Worm (Caenorhabditis elegans): ENCODE results near the gene raga-1.

Gene raga-1

DNA sequence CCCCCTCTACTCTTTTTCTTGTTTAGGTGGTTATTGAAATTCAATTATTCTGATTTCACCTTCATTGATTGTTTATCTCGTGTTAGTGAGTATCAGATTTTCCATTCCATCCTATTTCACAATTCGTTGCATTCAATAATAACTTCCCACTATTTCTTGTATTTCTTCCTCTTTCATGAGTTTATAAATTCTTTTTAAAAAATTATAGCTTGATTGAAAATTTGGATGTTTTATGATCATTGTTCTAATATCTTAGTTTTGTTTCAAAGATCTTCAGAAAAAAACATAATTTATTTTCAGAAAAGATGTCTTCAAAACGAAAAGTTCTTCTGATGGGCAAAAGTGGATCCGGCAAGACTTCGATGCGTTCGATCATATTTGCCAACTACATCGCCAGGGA, at the start of gene raga-1:
raga-1 (plus strand) TSS at position 301 of the 400 bp plus-strand sequence.
- no peak for TF ChIP-seq unc-62 (GFP tag; optimal IDR thresholded peaks at IDR 0.05)

DNA sequence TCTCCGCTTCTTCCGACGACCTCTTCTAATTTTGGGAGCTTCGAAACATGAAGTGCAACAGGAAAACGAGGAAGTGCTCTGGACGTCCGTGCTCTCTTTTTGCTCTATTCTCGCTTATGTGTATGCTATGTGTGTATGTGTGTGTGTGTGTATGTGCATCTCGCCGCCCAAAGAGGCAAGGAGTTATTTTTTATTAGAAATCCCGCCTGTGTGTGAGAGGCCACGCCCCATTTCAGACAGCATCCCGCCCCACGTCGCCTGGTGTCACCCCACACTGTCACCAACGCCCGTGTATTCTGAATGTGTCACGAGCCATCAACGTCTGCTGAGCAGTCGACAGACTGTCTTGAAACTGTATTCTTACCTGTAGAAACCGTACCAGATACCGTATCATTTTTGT, 45.6 kb upstream of the raga-1 start, which contains the start of gene T05B9.2:
T05B9.2 (plus strand) TSS at position 301 of the 400 bp plus-strand sequence.
- no peak for TF ChIP-seq unc-62 (GFP tag; optimal IDR thresholded peaks at IDR 0.05)

DNA sequence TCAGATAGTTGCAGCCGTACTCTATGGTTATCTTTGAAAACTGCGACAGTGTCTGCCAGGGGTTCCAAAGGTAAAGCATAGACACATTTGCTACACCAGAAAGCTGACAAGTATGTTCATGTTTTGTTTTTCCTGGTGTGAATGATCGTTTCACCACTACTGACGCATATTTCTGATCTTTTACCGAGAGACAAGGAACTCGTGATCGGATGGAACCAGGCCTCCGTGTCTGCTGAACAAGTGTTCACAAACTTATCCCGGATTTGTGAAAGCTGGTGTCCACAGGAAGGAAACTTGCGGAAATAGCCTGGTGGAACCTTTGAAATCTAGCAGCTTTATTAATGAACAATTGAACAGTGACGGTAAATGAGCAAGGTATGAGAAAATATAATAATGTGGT, 41.4 kb upstream of the raga-1 start:
- no peak for TF ChIP-seq unc-62 (GFP tag; optimal IDR thresholded peaks at IDR 0.05)

DNA sequence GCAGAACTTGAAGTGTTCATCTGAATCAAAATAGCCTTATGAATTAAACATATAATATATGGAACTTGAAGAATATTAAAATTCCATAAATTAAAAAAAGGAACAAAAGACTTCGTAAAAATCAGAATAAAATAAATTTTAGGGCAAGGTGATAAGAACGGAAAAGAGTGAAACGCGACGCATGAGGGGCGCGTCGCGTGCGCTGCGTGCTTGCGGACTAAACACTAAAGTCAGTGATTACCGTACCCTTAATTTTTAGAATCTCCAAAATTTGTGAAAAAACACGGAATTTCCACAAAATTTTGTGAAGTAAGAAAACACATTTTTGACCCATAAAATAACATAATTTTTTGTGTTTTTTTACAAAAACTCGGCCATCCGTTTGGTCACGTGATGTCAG, 40.0 kb upstream of the raga-1 start, which contains the start of gene T05B9.1:
T05B9.1 (minus strand) TSS at position 20 of the 400 bp plus-strand sequence.
- no peak for TF ChIP-seq unc-62 (GFP tag; optimal IDR thresholded peaks at IDR 0.05)

DNA sequence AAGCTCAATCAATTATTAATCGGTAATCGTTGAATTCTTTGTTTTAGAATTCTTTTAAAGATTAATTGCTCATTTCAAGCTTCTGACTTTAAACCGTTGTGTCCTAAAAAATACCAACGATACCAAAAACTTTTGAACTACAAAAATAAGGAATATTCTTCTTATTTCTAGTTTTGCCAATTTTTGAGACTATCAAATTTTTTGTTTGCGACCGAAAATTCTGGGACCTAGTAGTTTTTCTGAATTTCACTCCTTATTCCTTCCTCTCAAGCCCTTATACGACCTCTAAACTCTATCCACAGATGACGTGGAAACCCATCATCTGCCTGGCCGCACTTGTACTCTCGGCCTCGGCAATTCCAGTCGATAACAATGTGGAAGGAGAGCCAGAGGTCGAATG, 32.3 kb upstream of the raga-1 start, which contains the start of gene cut-1:
cut-1 (plus strand) TSS at position 301 of the 400 bp plus-strand sequence.
- TF ChIP-seq unc-62 (GFP tag; optimal IDR thresholded peaks at IDR 0.05): no peak

DNA sequence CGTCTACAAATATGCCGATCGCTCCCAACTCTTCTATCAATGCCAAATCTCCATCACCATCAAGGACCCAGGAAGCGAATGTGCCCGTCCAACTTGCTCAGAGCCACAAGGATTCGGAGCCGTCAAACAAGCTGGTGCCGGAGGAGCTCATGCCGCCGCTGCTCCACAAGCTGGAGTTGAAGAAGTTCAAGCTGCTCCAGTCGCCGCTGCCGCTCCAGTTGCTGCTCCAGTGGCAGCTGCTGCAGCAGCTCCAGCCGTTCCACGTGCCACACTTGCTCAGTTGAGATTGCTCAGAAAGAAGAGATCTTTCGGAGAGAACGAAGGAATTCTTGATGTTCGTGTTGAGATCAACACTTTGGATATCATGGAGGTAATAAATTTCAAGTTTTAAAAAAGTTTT, 30.3 kb upstream of the raga-1 start:
- TF ChIP-seq unc-62 (GFP tag; optimal IDR thresholded peaks at IDR 0.05): no peak

DNA sequence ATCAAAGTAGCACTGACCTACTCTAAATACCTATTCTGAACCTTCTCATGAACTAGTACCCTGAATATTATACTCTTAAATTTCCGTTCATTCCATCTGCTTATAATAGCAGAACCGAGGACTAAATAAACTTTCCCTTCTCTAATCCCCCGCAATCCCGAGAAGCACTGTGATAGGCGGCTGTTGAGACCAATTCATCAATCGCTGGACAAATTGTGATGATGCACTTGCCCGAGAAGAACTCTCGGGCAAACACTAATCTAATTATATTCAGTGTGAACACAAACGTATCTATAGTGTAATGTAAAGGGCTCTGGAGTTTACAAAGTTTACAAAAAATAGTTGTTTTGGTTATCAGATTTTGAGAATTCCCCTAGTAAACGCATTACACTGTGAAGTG, 26.3 kb upstream of the raga-1 start:
- TF ChIP-seq unc-62 (GFP tag; optimal IDR thresholded peaks at IDR 0.05): no peak

DNA sequence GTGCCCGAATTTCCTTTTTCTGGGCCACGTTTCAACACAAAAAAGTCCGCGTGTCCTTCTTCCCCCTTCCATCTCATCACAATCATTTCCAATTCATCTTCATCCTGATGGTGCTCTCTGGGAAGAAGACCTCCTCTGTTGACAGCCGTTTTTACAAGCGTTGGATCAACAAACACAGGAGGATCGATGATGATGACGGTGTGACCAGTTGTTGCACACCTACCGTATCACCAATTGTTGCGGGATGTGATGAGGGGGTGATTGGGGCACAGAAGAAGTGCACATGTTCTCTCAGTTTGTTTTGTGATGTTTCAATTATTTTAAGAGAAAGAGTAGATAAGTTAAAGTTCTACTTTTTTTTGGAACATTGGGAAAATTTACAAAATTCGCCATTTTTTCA, 25.7 kb upstream of the raga-1 start:
- TF ChIP-seq unc-62 (GFP tag; optimal IDR thresholded peaks at IDR 0.05): no peak

DNA sequence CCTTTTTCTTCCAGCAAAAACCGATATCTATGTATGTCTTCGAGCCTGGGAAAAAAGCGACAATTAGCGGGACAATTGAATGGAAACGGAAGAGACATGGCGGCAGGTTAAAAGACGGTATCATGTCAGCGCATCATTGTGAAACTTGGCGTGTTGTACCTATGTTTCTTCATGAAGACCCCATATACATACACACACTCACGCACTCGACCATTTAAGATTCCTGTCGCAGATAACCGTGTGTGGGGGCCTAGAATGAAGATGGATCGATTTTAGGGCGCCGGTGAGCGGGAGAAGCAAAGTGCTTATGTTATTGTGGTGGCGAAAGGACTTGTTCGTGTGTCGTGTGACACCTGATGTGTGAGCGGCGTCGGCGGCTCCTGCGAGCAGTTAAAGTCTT, 24.3 kb upstream of the raga-1 start:
- TF ChIP-seq unc-62 (GFP tag; optimal IDR thresholded peaks at IDR 0.05): no peak

DNA sequence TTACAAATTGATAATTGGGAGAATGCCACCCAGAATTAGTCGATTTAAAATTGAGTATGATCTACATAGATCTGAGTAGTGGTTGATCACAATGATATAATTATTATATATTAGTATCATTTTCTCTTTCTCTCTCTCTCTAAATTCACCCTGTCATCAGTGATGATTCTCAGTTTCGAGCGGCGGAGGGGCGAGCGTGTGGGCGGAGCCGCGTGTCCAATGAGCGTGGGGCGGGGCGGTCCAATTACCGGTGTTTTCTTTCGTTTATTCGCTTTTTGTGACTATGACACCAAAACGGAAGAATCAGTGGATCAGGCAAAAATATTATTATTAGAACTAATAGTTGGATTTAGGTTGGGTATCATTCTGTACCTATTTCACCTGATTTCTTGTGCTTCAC, 21.2 kb upstream of the raga-1 start:
- TF ChIP-seq unc-62 (GFP tag; optimal IDR thresholded peaks at IDR 0.05): no peak

DNA sequence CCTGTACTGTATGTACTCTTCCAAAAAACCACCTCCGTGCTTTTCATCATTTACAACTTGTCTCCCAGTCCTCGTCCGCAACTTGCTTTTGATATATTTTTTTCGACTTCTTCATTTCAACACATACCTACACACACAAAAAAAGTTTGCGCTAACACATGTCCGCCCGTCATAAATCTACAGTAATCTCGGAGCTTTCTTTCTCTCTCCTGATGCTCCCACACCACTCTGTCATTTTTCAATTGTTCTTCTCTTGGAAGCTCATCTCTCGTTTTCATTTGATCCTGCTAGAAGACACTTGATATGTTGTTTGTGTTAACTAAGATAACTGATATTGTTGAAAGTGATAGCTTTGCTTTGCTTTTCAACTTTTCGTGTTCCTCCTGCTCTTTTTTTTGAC, 20.0 kb upstream of the raga-1 start:
- TF ChIP-seq unc-62 (GFP tag; optimal IDR thresholded peaks at IDR 0.05): no peak

DNA sequence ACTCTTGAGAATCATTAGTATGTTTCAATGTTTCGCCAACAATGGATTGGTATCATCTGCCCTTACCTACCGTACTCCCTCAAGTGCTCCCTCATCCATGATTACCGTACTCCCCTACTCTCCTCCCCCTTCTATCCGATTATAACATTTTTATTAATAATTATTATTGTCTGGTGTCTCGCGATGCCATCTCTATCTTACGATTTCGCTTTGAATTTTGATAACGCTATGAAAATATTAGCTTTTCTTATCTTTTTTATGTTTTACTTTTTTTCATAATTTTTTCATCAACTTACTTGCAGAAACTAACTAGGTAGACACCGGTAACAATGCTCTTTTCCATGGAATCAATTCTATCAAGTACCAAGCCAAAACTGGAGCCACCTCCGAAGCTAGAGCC, 19.5 kb upstream of the raga-1 start, which contains the start of gene unc-130:
unc-130 (plus strand) TSS at position 301 of the 400 bp plus-strand sequence.
- TF ChIP-seq unc-62 (GFP tag; optimal IDR thresholded peaks at IDR 0.05): no peak

DNA sequence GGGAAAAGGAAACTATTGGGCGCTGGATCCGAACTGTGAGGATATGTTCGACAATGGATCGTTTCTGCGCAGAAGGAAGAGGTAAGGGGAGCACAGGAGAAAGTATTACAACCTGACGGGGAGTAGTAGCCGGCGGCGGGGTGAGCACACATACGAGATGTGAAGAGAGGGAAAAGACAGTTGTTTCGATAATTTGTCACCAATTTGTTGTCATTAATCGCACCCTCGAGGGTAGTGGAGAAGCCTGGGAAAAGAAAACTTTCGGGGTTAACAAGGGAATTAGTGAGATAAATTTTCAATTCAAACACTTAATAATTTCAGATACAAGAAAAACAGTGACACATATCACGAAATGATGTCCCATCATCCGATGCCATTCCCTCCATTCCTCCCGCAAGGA, 18.1 kb upstream of the raga-1 start:
- TF ChIP-seq unc-62 (GFP tag; optimal IDR thresholded peaks at IDR 0.05): no peak

DNA sequence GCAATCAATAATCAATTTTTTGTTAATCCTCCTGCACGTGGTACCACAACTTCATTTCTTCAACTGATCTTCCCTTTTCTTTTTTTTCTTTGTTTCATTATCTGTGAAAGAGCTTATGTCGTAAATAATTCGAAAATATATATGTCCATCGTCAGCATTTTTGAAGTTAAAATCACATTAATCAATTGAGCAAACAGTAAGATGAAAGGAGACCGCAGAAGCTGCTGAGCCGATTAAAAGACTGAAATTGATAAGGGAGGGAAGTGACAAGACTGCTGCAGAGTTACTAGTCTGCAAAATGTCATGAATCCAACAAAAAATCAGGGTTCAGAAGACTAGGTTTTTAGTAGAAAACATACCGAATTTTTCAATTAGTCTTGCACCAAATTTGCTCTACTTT, 17.4 kb upstream of the raga-1 start:
- no peak for TF ChIP-seq unc-62 (GFP tag; optimal IDR thresholded peaks at IDR 0.05)

DNA sequence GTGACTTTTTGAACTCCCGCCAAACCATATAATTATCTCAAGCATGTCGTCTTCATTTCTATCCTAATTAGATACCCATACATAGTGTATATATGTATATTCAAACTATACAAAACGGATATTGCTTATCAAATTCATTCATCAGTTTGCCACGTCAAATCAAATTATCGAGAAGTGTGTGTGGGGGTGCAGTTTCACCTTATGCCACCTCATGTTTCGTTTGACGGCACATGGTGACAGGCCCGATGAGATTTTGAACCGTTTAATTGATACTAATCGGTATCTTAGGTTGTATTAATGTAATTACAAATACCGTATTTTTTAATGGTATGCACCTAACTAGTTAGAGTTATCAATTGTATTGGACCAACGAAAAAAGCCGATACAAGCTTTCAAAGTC, 16.5 kb upstream of the raga-1 start:
- TF ChIP-seq unc-62 (GFP tag; optimal IDR thresholded peaks at IDR 0.05): no peak

DNA sequence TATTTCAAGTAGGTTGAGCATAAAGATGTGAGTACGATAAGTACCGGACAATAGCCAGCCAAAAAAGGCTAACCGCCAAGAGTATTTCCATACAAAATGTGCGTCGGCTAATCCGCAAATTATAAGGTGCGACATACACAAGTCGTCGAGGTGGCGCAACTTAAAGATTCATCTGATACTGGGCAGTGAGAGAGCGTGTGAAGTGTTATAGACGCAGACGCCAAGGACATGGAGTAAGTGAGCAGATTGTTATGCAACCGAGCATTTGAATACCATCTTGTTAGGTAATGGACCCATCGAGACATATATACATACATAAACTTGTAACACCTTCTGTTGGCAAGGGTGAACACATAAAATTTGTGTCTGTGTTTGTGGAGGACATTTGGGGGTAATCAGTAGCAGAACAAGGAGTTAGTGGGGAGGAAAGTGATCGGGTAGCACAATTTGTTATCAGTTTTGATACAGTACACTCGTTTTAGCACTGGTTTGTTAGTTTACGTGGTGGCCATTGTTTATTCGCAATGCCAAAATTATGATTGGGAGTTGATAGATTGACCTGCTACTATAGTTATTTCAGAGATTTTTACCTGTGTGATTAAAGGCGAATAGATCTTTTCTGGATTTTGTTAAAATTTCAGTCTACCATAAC, 15.8 kb upstream of the raga-1 start:
- no peak for TF ChIP-seq unc-62 (GFP tag; optimal IDR thresholded peaks at IDR 0.05)

DNA sequence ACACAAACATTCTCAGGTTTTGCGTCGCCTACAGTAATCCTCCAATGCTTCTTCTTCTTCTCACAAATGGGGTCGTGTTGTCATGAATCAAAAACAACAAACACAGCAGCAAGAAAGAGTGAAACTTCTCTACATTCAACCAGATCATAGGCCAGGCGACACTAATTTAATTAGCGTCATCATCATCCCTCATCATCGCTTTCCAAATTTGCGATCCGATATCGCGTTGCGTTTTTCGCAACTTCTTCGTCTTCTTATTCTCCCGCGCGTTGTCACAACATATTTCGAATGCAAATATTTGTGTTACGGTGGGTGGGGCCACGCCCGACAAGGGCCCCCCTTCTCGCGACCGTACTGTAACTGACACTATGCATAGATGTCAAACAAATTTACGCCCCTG, 14.7 kb upstream of the raga-1 start:
- TF ChIP-seq unc-62 (GFP tag; optimal IDR thresholded peaks at IDR 0.05): no peak

DNA sequence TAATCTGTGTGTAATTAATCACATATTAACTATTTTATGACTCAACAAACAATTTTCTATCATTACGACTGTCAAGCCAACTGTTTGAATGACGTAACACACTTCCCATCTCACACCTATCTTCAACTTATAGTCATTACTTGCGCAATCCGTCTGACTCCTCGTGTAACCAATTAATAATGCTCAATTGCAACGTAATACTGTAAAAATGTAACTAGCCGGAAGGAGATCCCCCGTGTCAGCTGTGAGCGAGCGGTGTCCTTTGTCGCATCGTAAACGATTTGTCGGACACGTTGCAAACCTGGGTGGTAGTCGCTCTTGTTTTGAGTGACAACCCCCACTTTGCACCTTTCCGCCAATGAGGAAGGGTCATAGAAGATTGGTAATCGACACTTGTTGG, 13.0 kb upstream of the raga-1 start:
- TF ChIP-seq unc-62 (GFP tag; optimal IDR thresholded peaks at IDR 0.05): no peak

Measured in whole organism, dauer.